Worm (Caenorhabditis elegans): ENCODE data around the gene rnr-1.

DNA sequence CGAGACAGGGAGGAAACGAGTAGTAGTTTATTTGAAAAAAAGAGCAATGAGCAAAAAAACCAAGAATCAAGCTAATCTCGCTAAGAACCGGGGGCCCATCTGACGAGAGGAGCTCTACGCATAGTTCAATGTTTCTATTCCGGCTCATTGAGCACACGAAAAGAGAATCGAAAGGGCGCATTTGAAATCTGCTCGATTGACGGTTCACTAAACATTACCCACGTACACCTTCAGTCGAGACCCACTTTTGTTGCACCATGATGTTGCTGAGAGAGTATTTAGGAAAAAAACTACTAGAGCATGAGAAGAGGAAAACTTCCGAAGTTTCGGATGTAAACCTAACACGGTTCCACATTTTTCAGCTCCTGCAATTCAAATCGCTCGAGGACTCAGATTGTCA is 3.6 kb downstream of the rnr-1 start:
- TF ChIP-seq pha-4 (tag; optimal IDR thresholded peaks at IDR 0.05) (no peak), unc-42 (tag; optimal IDR thresholded peaks at IDR 0.05) (no peak), nfya-1 (tag; optimal IDR thresholded peaks at IDR 0.05) (no peak), dmd-4 (tag; optimal IDR thresholded peaks at IDR 0.05; ENCODE audit: borderline replicate concordance) (no peak), pag-3 (tag; optimal IDR thresholded peaks at IDR 0.05; ENCODE audit: borderline replicate concordance) (no peak), madf-2 (tag; optimal IDR thresholded peaks at IDR 0.05) (no peak), ceh-45 (GFP tag; IDR thresholded peaks at IDR 0.05) (no peak)

Data from whole organism, late embryonic.